Worm (Caenorhabditis elegans): Measurements from ENCODE around the gene str-250.

ce11 chrV:13880607-13881006, 37.8 kb upstream of the str-250 start, which contains the start of gene T22G5.3:
- TF ChIP-seq ztf-4 (tag; optimal IDR thresholded peaks at IDR 0.05) (no peak), snpc-4 (tag; optimal IDR thresholded peaks at IDR 0.05) (no peak), blmp-1 (tag; optimal IDR thresholded peaks at IDR 0.05) (no peak), nhr-90 (tag; optimal IDR thresholded peaks at IDR 0.05; ENCODE audit: poor library complexity) (no peak), lin-39 (tag; optimal IDR thresholded peaks at IDR 0.05) (no peak), nhr-11 (tag; optimal IDR thresholded peaks at IDR 0.05) (no peak)

All from whole organism, L1 larva.